Worm (Caenorhabditis elegans) whole organism, L3 larva: ENCODE results near the gene anmt-2.

Experiments
- R02D3.7 ChIP-seq: fragments of 150-350 bp; optimal IDR thresholded peaks from 2 replicates; lab custom pipeline; 2014; ENCODE audit warnings: missing biosample characterization, missing genetic modification characterization
- ZK546.5 ChIP-seq: sonication (generic microtip); optimal IDR thresholded peaks from 2 replicates; lab custom pipeline; 2017; ENCODE audit warnings: missing biosample characterization, missing genetic modification characterization
- aly-2 ChIP-seq: fragments of 150-350 bp; optimal IDR thresholded peaks from 2 replicates; lab custom pipeline; 2014; ENCODE audit warnings: missing biosample characterization, missing genetic modification characterization
- ceh-16 ChIP-seq: sonication (generic microtip); optimal IDR thresholded peaks from 2 replicates; lab custom pipeline; 2017; ENCODE audit warnings: missing biosample characterization, missing genetic modification characterization
- ceh-28 ChIP-seq: fragments of 150-350 bp; optimal IDR thresholded peaks from 2 replicates; lab custom pipeline; 2014; ENCODE audit warnings: missing biosample characterization, missing genetic modification reagents, missing genetic modification characterization
- ceh-82 ChIP-seq: fragments of 150-350 bp; optimal IDR thresholded peaks from 2 replicates; lab custom pipeline; 2014; ENCODE audit warnings: missing biosample characterization, missing genetic modification characterization
- ceh-9 ChIP-seq: sonication (generic microtip); optimal IDR thresholded peaks from 2 replicates; lab custom pipeline; 2018; ENCODE audit warnings: missing biosample characterization, missing genetic modification characterization
- daf-12 ChIP-seq: fragments of 150-350 bp; optimal IDR thresholded peaks from 2 replicates; lab custom pipeline; 2014; ENCODE audit warnings: missing biosample characterization, missing genetic modification reagents, missing genetic modification characterization
- egl-27 ChIP-seq: sonication (generic microtip); optimal IDR thresholded peaks from 4 replicates; lab custom pipeline; 2017; ENCODE audit warnings: missing biosample characterization, missing genetic modification reagents, missing genetic modification characterization
- egl-5 ChIP-seq: fragments of 150-350 bp; optimal IDR thresholded peaks from 2 replicates; lab custom pipeline; 2017; ENCODE audit warnings: missing biosample characterization, missing genetic modification reagents, missing genetic modification characterization, inconsistent platforms
- elt-1 ChIP-seq: fragments of 150-350 bp; optimal IDR thresholded peaks from 2 replicates; lab custom pipeline; 2014; ENCODE audit warnings: missing biosample characterization, missing genetic modification characterization
- elt-2 ChIP-seq: sonication (generic microtip); optimal IDR thresholded peaks from 2 replicates; lab custom pipeline; 2016; ENCODE audit warnings: missing genetic modification reagents, mild to moderate bottlenecking, missing genetic modification characterization, missing compliant biosample characterization
- elt-3 ChIP-seq, 3 experiments: fragments of 150-350 bp in 1 of 3; sonication (generic microtip) in 2 of 3; optimal IDR thresholded peaks; 2 replicates in 2 of 3; 4 replicates in 1 of 3; lab custom pipeline; 2014 to 2017; ENCODE audit warnings: missing biosample characterization in 3 of 3, missing genetic modification characterization in 3 of 3
- eor-1 ChIP-seq, 2 experiments: fragments of 150-350 bp; optimal IDR thresholded peaks; 2 replicates each; lab custom pipeline; 2014 to 2018; ENCODE audit warnings: missing biosample characterization in 2 of 2, missing genetic modification characterization in 2 of 2
- fkh-2 ChIP-seq: fragments of 150-350 bp; optimal IDR thresholded peaks from 2 replicates; lab custom pipeline; 2014; ENCODE audit warnings: missing biosample characterization, missing genetic modification reagents, missing genetic modification characterization
- fos-1 ChIP-seq: fragments of 150-350 bp; optimal IDR thresholded peaks from 2 replicates; lab custom pipeline; 2014; ENCODE audit warnings: missing biosample characterization, missing genetic modification characterization
- hmg-11 ChIP-seq: sonication (generic microtip); optimal IDR thresholded peaks from 2 replicates; lab custom pipeline; 2016; ENCODE audit warnings: missing genetic modification characterization, missing compliant biosample characterization
- lin-15B ChIP-seq: fragments of 150-350 bp; optimal IDR thresholded peaks from 2 replicates; lab custom pipeline; 2014; ENCODE audit warnings: missing biosample characterization, missing genetic modification characterization
- lin-39 ChIP-seq: fragments of 150-350 bp; optimal IDR thresholded peaks from 2 replicates; lab custom pipeline; 2018; ENCODE audit warnings: missing biosample characterization, missing genetic modification reagents, missing genetic modification characterization
- lsy-12 ChIP-seq: sonication (generic microtip); optimal IDR thresholded peaks from 2 replicates; lab custom pipeline; 2016; ENCODE audit warnings: mild to moderate bottlenecking, missing genetic modification characterization, missing compliant biosample characterization
- mdl-1 ChIP-seq: fragments of 150-350 bp; optimal IDR thresholded peaks from 2 replicates; lab custom pipeline; 2014; ENCODE audit warnings: missing biosample characterization, missing genetic modification characterization
- mml-1 ChIP-seq: fragments of 150-350 bp; sonication (generic microtip); optimal IDR thresholded peaks from 3 replicates; lab custom pipeline; 2014; ENCODE audit warnings: missing biosample characterization, missing genetic modification characterization
- nfya-1 ChIP-seq: sonication (generic microtip); optimal IDR thresholded peaks from 2 replicates; lab custom pipeline; 2017; ENCODE audit warnings: missing genetic modification characterization, mild to moderate bottlenecking, missing compliant biosample characterization, antibody characterized with exemption, moderate library complexity; ENCODE audit not compliant: insufficient read depth
- nhr-11 ChIP-seq: fragments of 150-350 bp; optimal IDR thresholded peaks from 2 replicates; lab custom pipeline; 2014; ENCODE audit warnings: missing biosample characterization, missing genetic modification characterization
- nhr-12 ChIP-seq: fragments of 150-350 bp; optimal IDR thresholded peaks from 2 replicates; lab custom pipeline; 2014; ENCODE audit warnings: missing biosample characterization, missing genetic modification characterization
- nhr-237 ChIP-seq: fragments of 150-350 bp; optimal IDR thresholded peaks from 2 replicates; lab custom pipeline; 2014; ENCODE audit warnings: missing biosample characterization, missing genetic modification characterization
- nhr-25 ChIP-seq: sonication (generic microtip); optimal IDR thresholded peaks from 2 replicates; lab custom pipeline; 2017; ENCODE audit warnings: missing biosample characterization, missing genetic modification characterization
- nhr-28 ChIP-seq: fragments of 150-350 bp; optimal IDR thresholded peaks from 2 replicates; lab custom pipeline; 2014; ENCODE audit warnings: missing biosample characterization, missing genetic modification characterization
- nhr-43 ChIP-seq: sonication (generic microtip); optimal IDR thresholded peaks from 2 replicates; lab custom pipeline; 2016; ENCODE audit warnings: mild to moderate bottlenecking, missing genetic modification characterization, missing compliant biosample characterization; ENCODE audit not compliant: poor library complexity, severe bottlenecking
- nhr-67 ChIP-seq: fragments of 150-350 bp; optimal IDR thresholded peaks from 2 replicates; lab custom pipeline; 2014; ENCODE audit warnings: missing biosample characterization, missing genetic modification characterization
- nhr-76 ChIP-seq: fragments of 150-350 bp; sonication (generic microtip); optimal IDR thresholded peaks from 5 replicates; lab custom pipeline; 2014; ENCODE audit warnings: missing biosample characterization, missing genetic modification characterization
- nhr-77 ChIP-seq: fragments of 150-350 bp; optimal IDR thresholded peaks from 2 replicates; lab custom pipeline; 2014; ENCODE audit warnings: missing biosample characterization, missing genetic modification characterization
- pha-4 ChIP-seq: fragments of 150-350 bp; optimal IDR thresholded peaks from 2 replicates; lab custom pipeline; 2014; ENCODE audit warnings: missing biosample characterization, missing genetic modification reagents, missing genetic modification characterization
- pqm-1 ChIP-seq: fragments of 150-350 bp; optimal IDR thresholded peaks from 2 replicates; lab custom pipeline; 2017; ENCODE audit warnings: missing biosample characterization, missing genetic modification characterization, inconsistent platforms
- sea-2 ChIP-seq: fragments of 150-350 bp; sonication (generic microtip); optimal IDR thresholded peaks from 4 replicates; lab custom pipeline; 2014; ENCODE audit warnings: missing biosample characterization, missing genetic modification reagents, missing genetic modification characterization
- skn-1 ChIP-seq: fragments of 150-350 bp; optimal IDR thresholded peaks from 2 replicates; lab custom pipeline; 2014; ENCODE audit warnings: missing biosample characterization, missing genetic modification characterization
- snpc-4 ChIP-seq: fragments of 150-350 bp; optimal IDR thresholded peaks from 2 replicates; lab custom pipeline; 2014; ENCODE audit warnings: missing biosample characterization, missing genetic modification characterization
- tbx-2 ChIP-seq: sonication (generic microtip); optimal IDR thresholded peaks from 2 replicates; lab custom pipeline; 2016; ENCODE audit warnings: mild to moderate bottlenecking, missing genetic modification characterization, missing compliant biosample characterization
- unc-39 ChIP-seq: sonication (generic microtip); optimal IDR thresholded peaks from 4 replicates; lab custom pipeline; 2017; ENCODE audit warnings: missing biosample characterization, missing genetic modification characterization
- unc-62 ChIP-seq: fragments of 150-350 bp; sonication (generic microtip); optimal IDR thresholded peaks from 4 replicates; lab custom pipeline; 2014; ENCODE audit warnings: missing biosample characterization, missing genetic modification reagents, missing genetic modification characterization
- zag-1 ChIP-seq: fragments of 150-350 bp; optimal IDR thresholded peaks from 2 replicates; lab custom pipeline; 2014; ENCODE audit warnings: missing biosample characterization, missing genetic modification characterization
- ztf-11 ChIP-seq: fragments of 150-350 bp; optimal IDR thresholded peaks from 2 replicates; lab custom pipeline; 2014; ENCODE audit warnings: missing biosample characterization, missing genetic modification characterization
- ztf-4 ChIP-seq: fragments of 150-350 bp; optimal IDR thresholded peaks from 2 replicates; lab custom pipeline; 2014; ENCODE audit warnings: missing biosample characterization, missing genetic modification characterization

The anmt-2 gene

DNA sequence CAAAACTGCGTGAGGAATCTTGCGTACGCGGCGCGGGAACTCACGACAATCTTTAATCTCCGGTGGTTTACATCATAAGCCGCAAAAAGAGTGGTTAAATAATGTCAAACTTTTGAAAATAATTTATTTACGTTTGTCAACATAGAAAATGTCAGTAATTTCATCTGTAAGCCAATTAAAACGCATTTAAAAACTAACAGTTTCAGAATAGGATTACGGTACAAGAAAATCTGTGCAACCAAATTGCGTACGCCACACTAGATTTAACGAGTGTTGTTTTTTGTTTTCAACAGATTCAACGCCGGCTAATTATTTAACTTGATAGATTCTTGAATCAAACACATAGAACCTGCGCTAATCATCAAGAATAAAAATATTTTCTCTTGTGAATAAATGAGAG lies 16.7 kb downstream of the anmt-2 start:
- TF ChIP-seq nhr-77 (tag; lab: Kevin White, UChicago): no peak

DNA sequence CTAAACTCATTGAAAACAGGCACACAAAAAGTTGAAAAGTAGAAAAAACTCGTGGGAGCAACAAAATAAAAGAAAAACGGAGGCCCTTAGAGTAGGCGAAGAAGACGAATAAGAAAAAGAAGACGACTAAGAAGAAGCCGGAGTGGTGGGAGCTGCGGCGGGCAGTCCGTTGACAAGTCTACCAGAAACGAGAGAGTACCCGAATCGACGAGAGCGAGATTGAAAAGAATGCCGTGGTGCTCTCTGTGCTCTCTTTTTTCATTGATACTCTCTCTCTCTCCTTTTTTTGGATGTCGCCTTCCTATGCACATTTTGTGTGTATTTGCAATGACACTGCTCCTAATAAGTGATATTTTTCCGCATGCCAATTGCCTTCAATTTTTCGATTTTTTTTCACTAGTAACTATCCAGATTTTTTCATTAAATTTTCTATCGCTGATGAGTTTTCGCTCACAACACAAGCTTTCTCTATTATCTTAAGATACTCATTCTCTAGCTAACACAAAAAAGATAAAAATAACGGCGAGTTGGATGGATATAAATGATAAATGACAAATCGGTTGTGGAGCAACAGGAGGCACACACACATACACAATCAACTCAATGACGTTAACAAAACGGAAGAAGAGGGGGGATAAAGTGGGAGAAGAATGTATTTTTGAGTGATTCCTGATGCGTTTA lies 17.5 kb downstream of the anmt-2 start:
- TF ChIP-seq snpc-4 (tag; lab: Kevin White, UChicago): peak; percentile 6
- TF ChIP-seq nfya-1 (tag; lab: Kevin White, UChicago): peak; percentile 75
- TF ChIP-seq lin-39 (tag; lab: Kevin White, UChicago): peak; percentile 56
- TF ChIP-seq mml-1 (tag; lab: Kevin White, UChicago): no peak
- peak; percentile 45 for TF ChIP-seq egl-5 (tag; lab: Kevin White, UChicago)
- TF ChIP-seq aly-2: no peak
- TF ChIP-seq hmg-11 (tag; lab: Kevin White, UChicago): peak; percentile 51
- no peak for TF ChIP-seq elt-2 (tag; lab: Kevin White, UChicago)

DNA sequence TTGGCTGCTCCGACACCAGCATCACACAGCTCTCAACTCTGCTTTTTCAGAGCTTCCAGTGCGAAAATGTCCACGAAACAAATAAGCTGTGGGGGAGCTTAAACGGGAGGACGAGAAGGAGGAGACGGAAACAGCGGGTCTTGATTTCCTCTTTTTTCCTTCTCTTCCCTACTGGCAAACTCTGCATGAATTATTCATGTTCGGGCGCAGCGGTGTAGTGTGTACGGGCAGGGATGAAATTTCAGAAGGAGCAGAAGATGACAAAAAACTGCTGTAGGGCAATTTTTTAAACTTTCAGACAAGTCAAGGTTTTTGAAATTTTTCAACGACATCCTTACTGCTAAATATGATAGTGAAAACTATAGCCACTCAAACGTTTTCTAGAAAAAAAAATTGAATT lies 18.2 kb downstream of the anmt-2 start:
- TF ChIP-seq pha-4: no peak
- no peak for TF ChIP-seq nhr-25 (tag; lab: Kevin White, UChicago)
- TF ChIP-seq lin-39 (tag; lab: Kevin White, UChicago): peak; percentile 36

DNA sequence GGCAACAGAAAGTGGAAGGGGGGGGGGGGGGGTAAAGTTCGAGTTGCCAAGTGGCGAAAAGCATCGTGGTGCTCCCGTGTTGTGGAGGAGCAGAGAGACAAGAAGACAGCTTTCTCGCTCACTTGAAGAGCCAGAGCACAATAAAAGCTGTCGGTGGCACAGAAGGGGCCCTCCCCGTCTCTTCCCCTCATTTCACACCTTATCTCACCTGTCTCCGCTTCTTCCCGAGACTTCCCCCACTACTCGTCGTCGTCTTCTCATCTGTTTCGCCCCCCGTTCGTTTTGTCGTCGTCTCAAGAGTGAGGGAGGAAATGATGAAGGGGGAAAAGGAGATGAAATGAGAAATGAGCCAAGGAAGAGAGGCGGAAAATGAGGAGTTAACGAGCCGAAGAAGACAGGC lies 19.1 kb downstream of the anmt-2 start:
- no peak for TF ChIP-seq pqm-1 (tag; lab: Kevin White, UChicago)
- TF ChIP-seq lin-15B (tag; lab: Kevin White, UChicago): no peak
- peak; percentile 26 for TF ChIP-seq nfya-1 (tag; lab: Kevin White, UChicago)
- no peak for TF ChIP-seq ztf-11
- TF ChIP-seq nhr-12 (tag; lab: Kevin White, UChicago): no peak
- peak; percentile 29 for TF ChIP-seq mdl-1
- no peak for TF ChIP-seq ceh-16
- TF ChIP-seq egl-5 (tag; lab: Kevin White, UChicago): peak; percentile 36
- no peak for TF ChIP-seq tbx-2
- no peak for TF ChIP-seq nhr-76
- TF ChIP-seq lin-39 (tag; lab: Kevin White, UChicago): peak; percentile 48
- TF ChIP-seq, all 47 proteins: peak for 4

DNA sequence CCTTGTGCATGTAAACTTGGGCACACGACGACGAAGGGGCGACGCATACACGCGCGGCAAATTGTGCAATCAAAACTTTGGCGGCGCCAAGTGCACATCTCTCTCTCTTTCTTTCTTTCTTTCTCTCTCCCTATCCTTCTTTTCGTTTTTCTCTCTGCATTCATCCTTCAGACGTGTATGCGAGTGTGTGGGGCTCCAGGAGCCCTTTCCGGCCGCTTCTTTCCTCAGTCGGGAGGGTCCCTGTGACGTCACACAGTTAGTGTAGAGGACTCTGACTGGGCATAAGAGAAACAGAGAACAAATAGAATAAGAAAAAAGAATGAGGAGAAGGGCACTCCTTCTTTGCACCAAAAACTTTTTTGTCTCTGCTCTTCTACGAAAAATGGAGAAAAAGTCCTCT lies 20.1 kb downstream of the anmt-2 start:
- TF ChIP-seq sea-2: no peak
- no peak for TF ChIP-seq nhr-12 (tag; lab: Kevin White, UChicago)
- TF ChIP-seq unc-39 (tag; lab: Kevin White, UChicago): no peak
- no peak for TF ChIP-seq nhr-25 (tag; lab: Kevin White, UChicago)
- TF ChIP-seq fos-1 (tag; lab: Kevin White, UChicago): no peak
- peak; percentile 47 for TF ChIP-seq hmg-11 (tag; lab: Kevin White, UChicago)
- TF ChIP-seq ceh-82: peak; percentile 58
- TF ChIP-seq elt-1 (tag; lab: Kevin White, UChicago): no peak
- no peak for TF ChIP-seq nhr-28 (tag; lab: Kevin White, UChicago)
- no peak for TF ChIP-seq aly-2
- peak; percentile 50 for TF ChIP-seq tbx-2
- no peak for TF ChIP-seq nhr-67 (tag; lab: Kevin White, UChicago)
- TF ChIP-seq eor-1 (tag; optimal IDR thresholded peaks at IDR 0.05; lab: Kevin White, UChicago): no peak
- peak; percentile 12 for TF ChIP-seq snpc-4 (tag; lab: Kevin White, UChicago)
- no peak for TF ChIP-seq nhr-11 (tag; lab: Kevin White, UChicago)
- no peak for TF ChIP-seq pqm-1 (tag; lab: Kevin White, UChicago)
- TF ChIP-seq elt-3 (tag; optimal IDR thresholded peaks at IDR 0.05; lab: Kevin White, UChicago): no peak
- peak; percentile 93 for TF ChIP-seq lin-39 (tag; lab: Kevin White, UChicago)
- TF ChIP-seq nhr-77 (tag; lab: Kevin White, UChicago): no peak
- no peak for TF ChIP-seq nhr-237 (tag; lab: Kevin White, UChicago)
- no peak for TF ChIP-seq ztf-11
- peak; percentile 23 for TF ChIP-seq lsy-12 (tag; lab: Kevin White, UChicago)
- no peak for TF ChIP-seq ztf-4 (tag; lab: Kevin White, UChicago)
- TF ChIP-seq pha-4: no peak
- TF ChIP-seq fkh-2 (tag; lab: Kevin White, UChicago): no peak
- no peak for TF ChIP-seq ZK546.5 (tag; lab: Kevin White, UChicago)
- peak; percentile 49 for TF ChIP-seq egl-5 (tag; lab: Kevin White, UChicago)
- TF ChIP-seq daf-12 (tag; lab: Kevin White, UChicago): no peak
- no peak for TF ChIP-seq skn-1 (tag; lab: Kevin White, UChicago)
- no peak for TF ChIP-seq ceh-16
- TF ChIP-seq elt-2 (tag; lab: Kevin White, UChicago): no peak
- peak; percentile 14 for TF ChIP-seq ceh-28 (tag; lab: Kevin White, UChicago)
- no peak for TF ChIP-seq zag-1 (tag; lab: Kevin White, UChicago)
- TF ChIP-seq nhr-76: no peak
- TF ChIP-seq nhr-43 (tag; lab: Kevin White, UChicago): no peak
- TF ChIP-seq R02D3.7 (tag; lab: Kevin White, UChicago): peak; percentile 28
- TF ChIP-seq unc-62: peak; percentile 26
- TF ChIP-seq egl-27: no peak
- TF ChIP-seq ceh-9: no peak
